In genomic region chr3L:14191476-14191752, dm6 we compare ENCODE assay signal across 2 fruit fly cellular contexts.
TF ChIP-seq lines count a peak whose summit lies in the region.

No protein-coding gene starts in this region.

- TF ChIP-seq CTCF in whole organism, embryonic (GFP tag; optimal IDR thresholded peaks at IDR 0.05; lab: Kevin White, UChicago), result no peak

TF ChIP-seq in whole organism, embryonic, 481 proteins besides CTCF, POLR2A, EP300 and RAD21:
- TF ChIP-seq insv (GFP tag; optimal IDR thresholded peaks at IDR 0.05; lab: Kevin White, UChicago) (peak in 1 of 2 experiments; percentile 81), CG34422 (GFP tag; IDR thresholded peaks at IDR 0.05; lab: Robert Waterston, UW) (peak; percentile 14; the same call in 1 of the 3 replicates), jumu (GFP tag; optimal IDR thresholded peaks at IDR 0.05; lab: Kevin White, UChicago) (no peak), sr (GFP tag; IDR thresholded peaks at IDR 0.05; lab: Robert Waterston, UW) (no peak), CG15479 (GFP tag; optimal IDR thresholded peaks at IDR 0.05; lab: Kevin White, UChicago) (peak; percentile 5), zen (tag; optimal IDR thresholded peaks at IDR 0.05; lab: Kevin White, UChicago) (no peak), Neu2 (GFP tag; optimal IDR thresholded peaks at IDR 0.05; lab: Kevin White, UChicago; ENCODE audit: borderline replicate concordance) (no peak), Taf1 (GFP tag; IDR thresholded peaks at IDR 0.05; lab: Robert Waterston, UW) (no peak), rib (GFP tag; IDR thresholded peaks at IDR 0.05; lab: Robert Waterston, UW) (0 out of 2 replicates have a peak, but pooled peaks have one; percentile 50), Aef1 (GFP tag; IDR thresholded peaks at IDR 0.05; lab: Robert Waterston, UW) (no peak), Abd-B (GFP tag; optimal IDR thresholded peaks at IDR 0.05; lab: Kevin White, UChicago) (no peak), pfk (GFP tag; optimal IDR thresholded peaks at IDR 0.05; lab: Kevin White, UChicago) (no peak), ase (GFP tag; IDR thresholded peaks at IDR 0.05; lab: Robert Waterston, UW) (no peak), CG14965 (GFP tag; optimal IDR thresholded peaks at IDR 0.05; lab: Kevin White, UChicago; ENCODE audit: borderline replicate concordance) (no peak), CG2199 (GFP tag; IDR thresholded peaks at IDR 0.05; lab: Robert Waterston, UW) (no peak), Oli (tag; optimal IDR thresholded peaks at IDR 0.05; lab: Kevin White, UChicago) (no peak), salm (tag; optimal IDR thresholded peaks at IDR 0.05; lab: Kevin White, UChicago) (no peak), ttk (GFP tag; IDR thresholded peaks at IDR 0.05; lab: Robert Waterston, UW) (no peak), CG6175 (GFP tag; IDR thresholded peaks at IDR 0.05; lab: Robert Waterston, UW) (no peak), Elba2 (GFP tag; optimal IDR thresholded peaks at IDR 0.05; lab: Kevin White, UChicago) (peak; percentile 94)
TF ChIP-seq in whole organism, embryonic: peak in this region for 5.

TF ChIP-seq in whole organism, pupa, 21 proteins besides CTCF, POLR2A, EP300 and RAD21:
- no peak for TF ChIP-seq CG8159 (tag; optimal IDR thresholded peaks at IDR 0.05; lab: Kevin White, UChicago)
- 0 out of 2 replicates have a peak, but pooled peaks have one; percentile 32 for TF ChIP-seq CG12605 (GFP tag; IDR thresholded peaks at IDR 0.05; lab: Robert Waterston, UW)
